Fruit fly (Drosophila melanogaster) whole organism, embryonic: Measurements from ENCODE around the gene smash.

Experiments used
- Atf3 ChIP-seq: fragments of 200-800 bp; sonication (Bioruptor generic); optimal IDR thresholded peaks from 3 replicates; lab custom pipeline; 2016; ENCODE audit warnings: missing biosample characterization, missing genetic modification characterization
- Blimp-1 ChIP-seq: fragments of 200-800 bp; sonication (Bioruptor generic); optimal IDR thresholded peaks from 3 replicates; lab custom pipeline; 2018; ENCODE audit warnings: missing biosample characterization, missing genetic modification characterization, mild to moderate bottlenecking, moderate library complexity, missing genetic modification reagents
- CG11085 ChIP-seq: fragments of 200-800 bp; sonication (Bioruptor generic); IDR thresholded peaks from 2 replicates; pipeline ENCODE4 v1.3.6; 2022; ENCODE audit warnings: missing biosample characterization, missing genetic modification characterization
- CG11456 ChIP-seq: fragments of 200-800 bp; sonication (Bioruptor generic); IDR thresholded peaks from 3 replicates; pipeline ENCODE4 v1.3.6; 2022; ENCODE audit warnings: missing biosample characterization, missing genetic modification characterization
- CG11696 ChIP-seq: fragments of 200-800 bp; sonication (Bioruptor generic); IDR thresholded peaks from 2 replicates; pipeline ENCODE4 v1.3.6; 2022; ENCODE audit warnings: missing biosample characterization, missing genetic modification characterization
- CG12236 ChIP-seq: fragments of 200-800 bp; sonication (Bioruptor generic); optimal IDR thresholded peaks from 2 replicates; lab custom pipeline; 2016; ENCODE audit warnings: missing biosample characterization, missing genetic modification characterization
- CG14050 ChIP-seq: fragments of 200-800 bp; sonication (Bioruptor generic); IDR thresholded peaks from 3 replicates; pipeline ENCODE4 v1.3.6; 2022; ENCODE audit warnings: missing biosample characterization, missing genetic modification characterization
- CG14667 ChIP-seq: fragments of 200-800 bp; sonication (Bioruptor generic); IDR thresholded peaks from 2 replicates; pipeline ENCODE4 v1.3.6; 2022; ENCODE audit warnings: missing biosample characterization, missing genetic modification characterization
- CG17829 ChIP-seq: fragments of 200-800 bp; optimal IDR thresholded peaks from 2 replicates; lab custom pipeline; 2019; ENCODE audit warnings: missing biosample characterization, mild to moderate bottlenecking, missing genetic modification characterization, moderate library complexity
- CG18619 ChIP-seq: fragments of 200-800 bp; sonication (Bioruptor generic); optimal IDR thresholded peaks from 3 replicates; lab custom pipeline; 2017; ENCODE audit warnings: missing biosample characterization, mild to moderate bottlenecking, missing genetic modification characterization
- CG32772 ChIP-seq: fragments of 200-800 bp; sonication (Bioruptor generic); IDR thresholded peaks from 2 replicates; pipeline ENCODE4 v1.3.6; 2022; ENCODE audit warnings: missing biosample characterization, missing genetic modification characterization
- CG33557 ChIP-seq: fragments of 200-800 bp; sonication (Bioruptor generic); optimal IDR thresholded peaks from 2 replicates; lab custom pipeline; 2019; ENCODE audit warnings: missing biosample characterization, mild to moderate bottlenecking, missing genetic modification characterization, moderate library complexity
- CG6791 ChIP-seq: fragments of 200-800 bp; sonication (Bioruptor generic); IDR thresholded peaks from 3 replicates; pipeline ENCODE4 v1.3.6; 2022; ENCODE audit warnings: missing biosample characterization, missing genetic modification characterization; ENCODE audit not compliant: partially characterized antibody
- CG7987 ChIP-seq: fragments of 200-800 bp; sonication (Bioruptor generic); optimal IDR thresholded peaks from 2 replicates; lab custom pipeline; 2018; ENCODE audit warnings: missing biosample characterization, mild to moderate bottlenecking, missing genetic modification characterization, moderate library complexity
- CG8281 ChIP-seq: fragments of 200-800 bp; sonication (Bioruptor generic); optimal IDR thresholded peaks from 2 replicates; lab custom pipeline; 2018; ENCODE audit warnings: missing biosample characterization, mild to moderate bottlenecking, missing genetic modification characterization, moderate library complexity
- CG8478 ChIP-seq: fragments of >200 bp; optimal IDR thresholded peaks from 2 replicates; lab custom pipeline; 2018
- CG9215 ChIP-seq: fragments of 200-800 bp; sonication (Bioruptor generic); IDR thresholded peaks from 2 replicates; pipeline ENCODE4 v1.3.6; 2022; ENCODE audit warnings: missing biosample characterization, missing genetic modification characterization
- CG9797 ChIP-seq: fragments of 200-800 bp; sonication (Bioruptor generic); optimal IDR thresholded peaks from 3 replicates; lab custom pipeline; 2018; ENCODE audit warnings: missing biosample characterization, mild to moderate bottlenecking, missing genetic modification characterization
- Camta ChIP-seq: fragments of 200-800 bp; sonication (Bioruptor generic); optimal IDR thresholded peaks from 2 replicates; lab custom pipeline; 2016; ENCODE audit warnings: missing biosample characterization, missing genetic modification characterization
- Dip2 ChIP-seq: fragments of 200-800 bp; sonication (Bioruptor generic); IDR thresholded peaks from 2 replicates; pipeline ENCODE4 v1.3.6; 2022; ENCODE audit warnings: missing biosample characterization, missing genetic modification characterization
- Dp ChIP-seq: fragments of 200-800 bp; sonication (Bioruptor generic); optimal IDR thresholded peaks from 2 replicates; lab custom pipeline; 2018; ENCODE audit warnings: missing biosample characterization, mild to moderate bottlenecking, missing genetic modification characterization, moderate library complexity
- Dref ChIP-seq: fragments of 200-800 bp; sonication (Bioruptor generic); IDR thresholded peaks from 2 replicates; pipeline ENCODE4 v1.3.6; 2022; ENCODE audit warnings: missing biosample characterization, missing genetic modification characterization
- GATAe ChIP-seq: fragments of 200-800 bp; sonication (Bioruptor generic); conservative IDR thresholded peaks from 2 replicates; pipeline ENCODE4 v1.3.6; 2022; ENCODE audit warnings: missing biosample characterization, missing genetic modification characterization
- Hsf ChIP-seq: fragments of 200-800 bp; sonication (Bioruptor generic); optimal IDR thresholded peaks from 3 replicates; lab custom pipeline; 2016; ENCODE audit warnings: missing biosample characterization, missing genetic modification characterization
- NFAT ChIP-seq: fragments of 200-800 bp; sonication (Bioruptor generic); IDR thresholded peaks from 2 replicates; pipeline ENCODE4 v1.3.6; 2022; ENCODE audit warnings: missing biosample characterization, missing genetic modification characterization
- Neu2 ChIP-seq: fragments of 200-800 bp; sonication (Bioruptor generic); optimal IDR thresholded peaks from 3 replicates; lab custom pipeline; 2016; ENCODE audit warnings: missing biosample characterization, missing genetic modification characterization, borderline replicate concordance
- Opbp ChIP-seq: fragments of 200-800 bp; sonication (Bioruptor generic); IDR thresholded peaks from 3 replicates; pipeline ENCODE4 v1.3.6; 2022; ENCODE audit warnings: missing biosample characterization, missing genetic modification characterization; ENCODE audit not compliant: partially characterized antibody
- PHDP ChIP-seq: fragments of 200-800 bp; sonication (Bioruptor generic); optimal IDR thresholded peaks from 3 replicates; lab custom pipeline; 2018; ENCODE audit warnings: missing biosample characterization, mild to moderate bottlenecking, missing genetic modification characterization, moderate library complexity
- Ptx1 ChIP-seq: fragments of 200-800 bp; sonication (Bioruptor generic); IDR thresholded peaks from 2 replicates; pipeline ENCODE4 v1.3.6; 2022; ENCODE audit warnings: missing biosample characterization, missing genetic modification characterization
- Ssrp ChIP-seq: fragments of 200-800 bp; sonication (Bioruptor generic); optimal IDR thresholded peaks from 2 replicates; lab custom pipeline; 2018; ENCODE audit warnings: missing biosample characterization, mild to moderate bottlenecking, missing genetic modification characterization, moderate library complexity
- ash1 ChIP-seq: fragments of 200-800 bp; sonication (Bioruptor generic); optimal IDR thresholded peaks from 2 replicates; lab custom pipeline; 2018; ENCODE audit warnings: missing biosample characterization, mild to moderate bottlenecking, missing genetic modification characterization
- az2 ChIP-seq: fragments of 200-800 bp; sonication (Bioruptor generic); optimal IDR thresholded peaks from 3 replicates; lab custom pipeline; 2016; ENCODE audit warnings: missing biosample characterization, missing genetic modification characterization
- bab2 ChIP-seq: fragments of 200-800 bp; sonication (Bioruptor generic); optimal IDR thresholded peaks from 2 replicates; lab custom pipeline; 2016; ENCODE audit warnings: missing biosample characterization, missing genetic modification characterization
- bowl ChIP-seq: fragments of 200-800 bp; sonication (Bioruptor generic); IDR thresholded peaks from 2 replicates; pipeline ENCODE4 v1.3.6; 2022; ENCODE audit warnings: missing biosample characterization, missing genetic modification characterization
- cas ChIP-seq: fragments of 200-800 bp; sonication (Bioruptor generic); IDR thresholded peaks from 2 replicates; pipeline ENCODE4 v1.3.6; 2022; ENCODE audit warnings: missing biosample characterization, missing genetic modification characterization
- chn ChIP-seq: fragments of 200-800 bp; sonication (Bioruptor generic); optimal IDR thresholded peaks from 2 replicates; lab custom pipeline; 2016; ENCODE audit warnings: missing biosample characterization, missing genetic modification characterization
- crol ChIP-seq: fragments of 200-800 bp; sonication (Bioruptor generic); IDR thresholded peaks from 2 replicates; pipeline ENCODE4 v1.3.6; 2022; ENCODE audit warnings: missing biosample characterization, missing genetic modification characterization
- da ChIP-seq: fragments of 200-800 bp; sonication (Bioruptor generic); optimal IDR thresholded peaks from 2 replicates; lab custom pipeline; 2016; ENCODE audit warnings: missing biosample characterization, missing genetic modification characterization
- danr ChIP-seq: fragments of 200-800 bp; sonication (Bioruptor generic); IDR thresholded peaks from 2 replicates; pipeline ENCODE4 v1.3.6; 2022; ENCODE audit warnings: missing biosample characterization, missing genetic modification characterization
- dysf ChIP-seq: fragments of 200-800 bp; sonication (Bioruptor generic); IDR thresholded peaks from 3 replicates; pipeline ENCODE4 v1.3.6; 2022; ENCODE audit warnings: missing biosample characterization, missing genetic modification characterization
- gem ChIP-seq: fragments of 200-800 bp; sonication (Bioruptor generic); optimal IDR thresholded peaks from 2 replicates; lab custom pipeline; 2019; ENCODE audit warnings: missing biosample characterization, mild to moderate bottlenecking, missing genetic modification characterization, moderate library complexity
- jing ChIP-seq: fragments of 200-800 bp; sonication (Bioruptor generic); optimal IDR thresholded peaks from 2 replicates; lab custom pipeline; 2018; ENCODE audit warnings: missing biosample characterization, mild to moderate bottlenecking, missing genetic modification characterization
- kah ChIP-seq: fragments of 200-800 bp; sonication (Bioruptor generic); optimal IDR thresholded peaks from 2 replicates; lab custom pipeline; 2018; ENCODE audit warnings: missing biosample characterization, mild to moderate bottlenecking, missing genetic modification characterization
- lab ChIP-seq: fragments of 200-800 bp; sonication (Bioruptor generic); optimal IDR thresholded peaks from 3 replicates; lab custom pipeline; 2017; ENCODE audit warnings: missing biosample characterization, missing genetic modification characterization, mild to moderate bottlenecking, moderate library complexity, missing genetic modification reagents
- mam ChIP-seq: fragments of 200-800 bp; sonication (Bioruptor generic); optimal IDR thresholded peaks from 3 replicates; lab custom pipeline; 2016; ENCODE audit warnings: missing biosample characterization, missing genetic modification characterization
- peb ChIP-seq: fragments of 200-800 bp; sonication (Bioruptor generic); IDR thresholded peaks from 2 replicates; pipeline ENCODE4 v1.3.6; 2022; ENCODE audit warnings: missing biosample characterization, missing genetic modification characterization
- pnt ChIP-seq: fragments of 200-800 bp; sonication (Bioruptor generic); optimal IDR thresholded peaks from 3 replicates; lab custom pipeline; 2016; ENCODE audit warnings: missing biosample characterization, missing genetic modification characterization
- slp2 ChIP-seq: fragments of 200-800 bp; sonication (Bioruptor generic); optimal IDR thresholded peaks from 2 replicates; lab custom pipeline; 2016; ENCODE audit warnings: missing biosample characterization, missing genetic modification characterization
- sna ChIP-seq: fragments of 200-800 bp; sonication (Bioruptor generic); IDR thresholded peaks from 2 replicates; pipeline ENCODE4 v1.3.6; 2022; ENCODE audit warnings: missing biosample characterization, missing genetic modification characterization; ENCODE audit not compliant: partially characterized antibody
- tll ChIP-seq, 2 experiments: fragments of 200-800 bp in 1 of 2; fragments of >200 bp in 1 of 2; sonication (Bioruptor generic) in 1 of 2; optimal IDR thresholded peaks; 2 replicates each; lab custom pipeline; 2017 to 2019; ENCODE audit warnings: missing biosample characterization in 2 of 2, missing genetic modification characterization in 2 of 2, mild to moderate bottlenecking in 1 of 2, moderate library complexity in 1 of 2
- toy ChIP-seq: fragments of 200-800 bp; sonication (Bioruptor generic); IDR thresholded peaks from 2 replicates; pipeline ENCODE4 v1.3.6; 2022; ENCODE audit warnings: missing biosample characterization, missing genetic modification characterization
- zf30C ChIP-seq: fragments of 200-800 bp; sonication (Bioruptor generic); optimal IDR thresholded peaks from 3 replicates; lab custom pipeline; 2018; ENCODE audit warnings: missing biosample characterization, mild to moderate bottlenecking, missing genetic modification characterization

smash gene

DNA sequence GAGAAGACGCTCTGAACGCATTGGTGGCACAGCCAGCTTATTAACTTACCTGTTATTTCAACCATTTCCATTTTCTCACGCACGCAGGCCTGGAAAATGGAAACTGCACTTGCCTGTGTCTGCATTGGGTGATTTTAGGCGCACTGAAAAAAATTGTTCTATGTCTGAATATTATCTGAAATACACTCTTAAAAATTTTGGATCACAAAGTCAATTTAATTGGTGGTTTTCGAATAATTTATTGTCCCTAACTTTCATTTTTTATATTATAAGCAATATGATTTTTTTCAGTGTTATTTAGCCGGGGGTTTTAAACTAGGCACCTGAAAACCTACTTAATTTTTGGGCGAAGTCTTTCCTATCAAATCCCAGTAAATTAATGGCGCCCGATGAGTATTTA, 3.7 kb downstream of the smash start (continued):
- TF ChIP-seq Opbp (GFP tag; lab: Robert Waterston, UW) (no peak), CG11696 (peak; percentile 48), NFAT (GFP tag; lab: Robert Waterston, UW) (no peak), CG12236 (GFP tag; lab: Kevin White, UChicago) (no peak), CG18619 (GFP tag; lab: Kevin White, UChicago) (peak; percentile 29), ash1 (GFP tag; lab: Kevin White, UChicago) (no peak), bowl (GFP tag; lab: Robert Waterston, UW) (no peak), mam (GFP tag; lab: Kevin White, UChicago) (peak; percentile 61), Camta (peak; percentile 76), bab2 (peak; percentile 8), CG8478 (no peak), CG6791 (no peak), lab (GFP tag; lab: Kevin White, UChicago) (peak; percentile 81), dysf (GFP tag; lab: Robert Waterston, UW) (peak; percentile 77), CG17829 (tag; lab: Kevin White, UChicago) (peak; percentile 94), tll (GFP tag; optimal IDR thresholded peaks at IDR 0.05; lab: Kevin White, UChicago) (peak in 1 of 2 experiments; percentile 67), PHDP (peak; percentile 77), Dp (no peak), danr (GFP tag; lab: Robert Waterston, UW) (peak; percentile 21; the same call in 1 of the 2 replicates), crol (no peak), CG11085 (GFP tag; lab: Robert Waterston, UW) (no peak), peb (GFP tag; lab: Robert Waterston, UW) (peak; percentile 60; the same call in 1 of the 2 replicates), CG9215 (GFP tag; lab: Robert Waterston, UW) (0 out of 2 replicates have a peak, but pooled peaks have one; percentile 43), zf30C (GFP tag; lab: Kevin White, UChicago) (peak; percentile 66), da (GFP tag; lab: Kevin White, UChicago) (no peak), az2 (GFP tag; lab: Kevin White, UChicago) (peak; percentile 59), CG7987 (GFP tag; lab: Kevin White, UChicago) (peak; percentile 12), Hsf (GFP tag; lab: Kevin White, UChicago) (peak; percentile 50), pnt (GFP tag; lab: Kevin White, UChicago) (peak; percentile 79), Atf3 (peak; percentile 49), sna (GFP tag; lab: Robert Waterston, UW) (no peak), Dip2 (GFP tag; lab: Robert Waterston, UW) (no peak), Ptx1 (GFP tag; lab: Robert Waterston, UW) (peak; percentile 82), CG32772 (GFP tag; lab: Robert Waterston, UW) (peak; percentile 78), slp2 (GFP tag; lab: Kevin White, UChicago) (peak; percentile 39), GATAe (GFP tag; lab: Robert Waterston, UW) (no peak), cas (GFP tag; lab: Robert Waterston, UW) (no peak), Dref (GFP tag; lab: Robert Waterston, UW) (no peak), toy (GFP tag; lab: Robert Waterston, UW) (no peak), gem (tag; lab: Kevin White, UChicago) (peak; percentile 91), Blimp-1 (GFP tag; lab: Kevin White, UChicago) (peak; percentile 89), jing (GFP tag; lab: Kevin White, UChicago) (peak; percentile 62), Ssrp (tag; lab: Kevin White, UChicago) (peak; percentile 46), CG14667 (GFP tag; lab: Robert Waterston, UW) (peak; percentile 56; the same call in 1 of the 2 replicates), chn (GFP tag; lab: Kevin White, UChicago) (peak; percentile 47), kah (GFP tag; lab: Kevin White, UChicago) (no peak), CG14050 (peak; percentile 58), Neu2 (GFP tag; lab: Kevin White, UChicago) (peak; percentile 65), CG11456 (peak; percentile 74; the same call in 2 of the 3 replicates), CG8281 (peak; percentile 46), CG9797 (GFP tag; lab: Kevin White, UChicago) (no peak), CG33557 (GFP tag; lab: Kevin White, UChicago) (peak; percentile 37)
